Fruit fly (Drosophila melanogaster): Measurements from ENCODE around the gene IntS11.
A peak's percentile ranks its signal among the peaks of the same experiment; 100 is the strongest.

Gene IntS11

dm6 chr3R:29774360-29775193, 29.4 kb downstream of the IntS11 start (continued):
- TF ChIP-seq Ptx1 (GFP tag; IDR thresholded peaks at IDR 0.05) (no peak), CG16863 (GFP tag; optimal IDR thresholded peaks at IDR 0.05) (no peak), GATAe (GFP tag; conservative IDR thresholded peaks at IDR 0.05) (no peak), CG15514 (GFP tag; optimal IDR thresholded peaks at IDR 0.05) (peak; percentile 95), CG17361 (GFP tag; IDR thresholded peaks at IDR 0.05) (no peak), gcm2 (GFP tag; optimal IDR thresholded peaks at IDR 0.05) (no peak), Dll (GFP tag; IDR thresholded peaks at IDR 0.05; ENCODE audit: partially characterized antibody) (peak; percentile 62; the same call in 3 of the 4 replicates), CG17359 (tag; optimal IDR thresholded peaks at IDR 0.05) (no peak), Dref (GFP tag; IDR thresholded peaks at IDR 0.05) (no peak), pros (GFP tag; optimal IDR thresholded peaks at IDR 0.05) (peak; percentile 29), lov (optimal IDR thresholded peaks at IDR 0.05) (no peak), lov (GFP tag; IDR thresholded peaks at IDR 0.05) (no peak), CG4617 (GFP tag; optimal IDR thresholded peaks at IDR 0.05; ENCODE audit: borderline replicate concordance) (no peak), pzg (GFP tag; optimal IDR thresholded peaks at IDR 0.05) (no peak), tna (GFP tag; IDR thresholded peaks at IDR 0.05; ENCODE audit: partially characterized antibody) (peak; percentile 49; the same call in 1 of the 2 replicates), cwo (GFP tag; optimal IDR thresholded peaks at IDR 0.05) (no peak), z (GFP tag; IDR thresholded peaks at IDR 0.05) (peak; percentile 98), CG9727 (GFP tag; optimal IDR thresholded peaks at IDR 0.05) (no peak), tap (tag; optimal IDR thresholded peaks at IDR 0.05) (peak; percentile 6), bsh (GFP tag; optimal IDR thresholded peaks at IDR 0.05) (peak in 1 of 2 experiments; percentile 9), CG14050 (GFP tag; IDR thresholded peaks at IDR 0.05) (no peak), CG10267 (tag; optimal IDR thresholded peaks at IDR 0.05) (no peak), CG6813 (GFP tag; optimal IDR thresholded peaks at IDR 0.05) (no peak), CG15696 (tag; optimal IDR thresholded peaks at IDR 0.05) (peak; percentile 16), croc (GFP tag; conservative IDR thresholded peaks at IDR 0.05) (no peak), NK7.1 (GFP tag; optimal IDR thresholded peaks at IDR 0.05) (no peak), vnd (GFP tag; IDR thresholded peaks at IDR 0.05; ENCODE audit: partially characterized antibody) (no peak), CG10462 (GFP tag; optimal IDR thresholded peaks at IDR 0.05) (no peak), zf30C (GFP tag; optimal IDR thresholded peaks at IDR 0.05) (no peak), NC2β (GFP tag; optimal IDR thresholded peaks at IDR 0.05) (no peak), Scr (GFP tag; IDR thresholded peaks at IDR 0.05; ENCODE audit: partially characterized antibody) (peak; percentile 43; the same call in 1 of the 2 replicates), inv (GFP tag; IDR thresholded peaks at IDR 0.05; ENCODE audit: partially characterized antibody) (no peak), H2.0 (GFP tag; IDR thresholded peaks at IDR 0.05) (no peak), zen2 (GFP tag; IDR thresholded peaks at IDR 0.05; ENCODE audit: partially characterized antibody) (peak; percentile 83; the same call in 2 of the 3 replicates), Oli (tag; optimal IDR thresholded peaks at IDR 0.05) (no peak), HmgZ (tag; optimal IDR thresholded peaks at IDR 0.05) (no peak), CG6683 (GFP tag; optimal IDR thresholded peaks at IDR 0.05) (no peak), Sox100B (GFP tag; optimal IDR thresholded peaks at IDR 0.05) (no peak), mirr (GFP tag; optimal IDR thresholded peaks at IDR 0.05) (peak; percentile 47), salm (tag; optimal IDR thresholded peaks at IDR 0.05) (no peak), Six4 (GFP tag; optimal IDR thresholded peaks at IDR 0.05) (no peak), CG3407 (GFP tag; optimal IDR thresholded peaks at IDR 0.05) (no peak), CG3726 (GFP tag; IDR thresholded peaks at IDR 0.05) (no peak), Hmr (GFP tag; optimal IDR thresholded peaks at IDR 0.05) (no peak), Camta (GFP tag; optimal IDR thresholded peaks at IDR 0.05) (no peak), gem (tag; optimal IDR thresholded peaks at IDR 0.05) (no peak), cad (GFP tag; optimal IDR thresholded peaks at IDR 0.05) (peak; percentile 38), CG31224 (GFP tag; IDR thresholded peaks at IDR 0.05) (no peak)

All from whole organism, embryonic.